Worm (Caenorhabditis elegans) whole organism, L1 larva: ENCODE measurements around the gene T04H1.12.
A peak's percentile ranks its signal among the peaks of the same experiment; 100 is the strongest.

Source experiments
- C04F5.9 ChIP-seq: sonication (generic microtip); optimal IDR thresholded peaks from 2 replicates; lab custom pipeline; 2016; ENCODE audit warnings: missing genetic modification characterization, missing compliant biosample characterization
- aha-1 ChIP-seq: fragments of 150-350 bp; optimal IDR thresholded peaks from 2 replicates; lab custom pipeline; 2014; ENCODE audit warnings: missing biosample characterization, missing genetic modification characterization
- alr-1 ChIP-seq: fragments of 200-800 bp; sonication (Bioruptor generic); optimal IDR thresholded peaks from 2 replicates; lab custom pipeline; 2018; ENCODE audit warnings: borderline replicate concordance, mild to moderate bottlenecking, missing genetic modification characterization, missing compliant biosample characterization
- aly-2 ChIP-seq: fragments of 150-350 bp; optimal IDR thresholded peaks from 2 replicates; lab custom pipeline; 2014; ENCODE audit warnings: missing biosample characterization, missing genetic modification characterization
- ama-1 ChIP-seq: fragments of 150-350 bp; optimal IDR thresholded peaks from 2 replicates; lab custom pipeline; 2014
- blmp-1 ChIP-seq: fragments of 150-350 bp; optimal IDR thresholded peaks from 2 replicates; lab custom pipeline; 2014; ENCODE audit warnings: missing biosample characterization, missing genetic modification characterization
- ceh-63 ChIP-seq: fragments of 200-800 bp; sonication (Bioruptor generic); optimal IDR thresholded peaks from 2 replicates; lab custom pipeline; 2018; ENCODE audit warnings: mild to moderate bottlenecking, missing genetic modification characterization, missing compliant biosample characterization
- ceh-8 ChIP-seq: fragments of 200-800 bp; sonication (Bioruptor generic); optimal IDR thresholded peaks from 2 replicates; lab custom pipeline; 2018; ENCODE audit warnings: mild to moderate bottlenecking, missing genetic modification characterization, moderate library complexity, missing compliant biosample characterization
- ceh-88 ChIP-seq: fragments of 200-800 bp; sonication (Bioruptor generic); IDR thresholded peaks from 2 replicates; pipeline ENCODE4 v1.3.6; 2022; ENCODE audit warnings: missing genetic modification characterization, missing compliant biosample characterization
- ceh-90 ChIP-seq: sonication (generic microtip); optimal IDR thresholded peaks from 2 replicates; lab custom pipeline; 2016; ENCODE audit warnings: missing genetic modification characterization, missing compliant biosample characterization
- dpl-1 ChIP-seq, 3 experiments: fragments of 150-350 bp in 2 of 3; sonication (generic microtip) in 1 of 3; optimal IDR thresholded peaks; 2 replicates each; lab custom pipeline; 2014 to 2017; ENCODE audit warnings: missing biosample characterization in 3 of 3, missing genetic modification characterization in 3 of 3, missing genetic modification reagents in 3 of 3
- efl-1 ChIP-seq, 4 experiments: fragments of 150-350 bp; optimal IDR thresholded peaks in 3 of 4; peaks in 1 of 4; 1 replicate in 1 of 4; 2 replicates in 3 of 4; lab custom pipeline; 2014; ENCODE audit warnings: missing biosample characterization in 2 of 4, missing genetic modification characterization in 2 of 4, missing genetic modification reagents in 2 of 4
- efl-3 ChIP-seq: fragments of 200-800 bp; sonication (Bioruptor generic); optimal IDR thresholded peaks from 2 replicates; lab custom pipeline; 2018; ENCODE audit warnings: mild to moderate bottlenecking, missing genetic modification characterization, missing compliant biosample characterization
- egl-13 ChIP-seq: sonication (generic microtip); optimal IDR thresholded peaks from 2 replicates; lab custom pipeline; 2016; ENCODE audit warnings: missing genotype, missing genetic modification reagents, missing genetic modification characterization, missing compliant biosample characterization
- ets-5 ChIP-seq: fragments of 200-800 bp; sonication (Bioruptor generic); IDR thresholded peaks from 2 replicates; pipeline ENCODE4 v1.3.6; 2022; ENCODE audit warnings: missing genetic modification characterization, missing compliant biosample characterization
- fkh-10 ChIP-seq: sonication (generic microtip); optimal IDR thresholded peaks from 2 replicates; lab custom pipeline; 2017; ENCODE audit warnings: missing biosample characterization, missing genetic modification reagents, missing genetic modification characterization
- fkh-4 ChIP-seq: sonication (generic microtip); optimal IDR thresholded peaks from 2 replicates; lab custom pipeline; 2016; ENCODE audit warnings: missing compliant biosample characterization, missing genetic modification characterization, borderline replicate concordance
- fos-1 ChIP-seq: fragments of 150-350 bp; optimal IDR thresholded peaks from 2 replicates; lab custom pipeline; 2014; ENCODE audit warnings: missing biosample characterization, missing genetic modification characterization
- hlh-4 ChIP-seq: sonication (generic microtip); optimal IDR thresholded peaks from 2 replicates; lab custom pipeline; 2016; ENCODE audit warnings: mild to moderate bottlenecking, missing genetic modification characterization, missing compliant biosample characterization
- hpl-2 ChIP-seq: fragments of 150-350 bp; optimal IDR thresholded peaks from 2 replicates; lab custom pipeline; 2014; ENCODE audit warnings: missing biosample characterization, missing genetic modification reagents, missing genetic modification characterization
- irx-1 ChIP-seq: sonication (generic microtip); optimal IDR thresholded peaks from 2 replicates; lab custom pipeline; 2016; ENCODE audit warnings: missing genetic modification characterization, missing compliant biosample characterization
- jun-1 ChIP-seq: fragments of 150-350 bp; optimal IDR thresholded peaks from 2 replicates; lab custom pipeline; 2014; ENCODE audit warnings: missing biosample characterization, missing genetic modification reagents, missing genetic modification characterization
- lin-13 ChIP-seq: fragments of 150-350 bp; optimal IDR thresholded peaks from 2 replicates; lab custom pipeline; 2014; ENCODE audit warnings: missing biosample characterization, missing genetic modification reagents, missing genetic modification characterization
- lin-14 ChIP-seq: fragments of 200-800 bp; sonication (Bioruptor generic); optimal IDR thresholded peaks from 2 replicates; lab custom pipeline; 2018; ENCODE audit warnings: mild to moderate bottlenecking, missing genetic modification characterization, moderate library complexity, missing compliant biosample characterization
- lin-15B ChIP-seq: fragments of 150-350 bp; sonication (generic microtip); optimal IDR thresholded peaks from 3 replicates; lab custom pipeline; 2014; ENCODE audit warnings: missing biosample characterization, missing genetic modification characterization
- lin-35 ChIP-seq, 2 experiments: fragments of 150-350 bp; optimal IDR thresholded peaks; 2 replicates each; lab custom pipeline; 2014; ENCODE audit warnings: missing biosample characterization in 2 of 2, missing genetic modification characterization in 2 of 2, missing genetic modification reagents in 2 of 2
- lin-39 ChIP-seq: fragments of 150-350 bp; optimal IDR thresholded peaks from 2 replicates; lab custom pipeline; 2014; ENCODE audit warnings: missing biosample characterization, missing genetic modification reagents, missing genetic modification characterization
- mab-9 ChIP-seq: fragments of 200-800 bp; sonication (Bioruptor generic); IDR thresholded peaks from 2 replicates; pipeline ENCODE4 v1.3.6; 2022; ENCODE audit warnings: missing genetic modification reagents, missing genetic modification characterization, missing compliant biosample characterization
- mef-2 ChIP-seq: fragments of 150-350 bp; optimal IDR thresholded peaks from 2 replicates; lab custom pipeline; 2014; ENCODE audit warnings: missing biosample characterization, missing genetic modification characterization
- mep-1 ChIP-seq: fragments of 150-350 bp; optimal IDR thresholded peaks from 2 replicates; lab custom pipeline; 2014; ENCODE audit warnings: missing biosample characterization, missing genetic modification characterization
- nhr-11 ChIP-seq: fragments of 150-350 bp; optimal IDR thresholded peaks from 2 replicates; lab custom pipeline; 2014; ENCODE audit warnings: missing biosample characterization, missing genetic modification characterization
- nhr-20 ChIP-seq: sonication (generic microtip); optimal IDR thresholded peaks from 2 replicates; lab custom pipeline; 2016; ENCODE audit warnings: mild to moderate bottlenecking, missing genetic modification characterization, missing compliant biosample characterization
- nhr-237 ChIP-seq: fragments of 150-350 bp; optimal IDR thresholded peaks from 2 replicates; lab custom pipeline; 2014; ENCODE audit warnings: missing biosample characterization, missing genetic modification characterization
- nhr-47 ChIP-seq: sonication (generic microtip); optimal IDR thresholded peaks from 2 replicates; lab custom pipeline; 2016; ENCODE audit warnings: mild to moderate bottlenecking, missing genetic modification characterization, moderate library complexity, missing compliant biosample characterization
- nhr-71 ChIP-seq: sonication (generic microtip); optimal IDR thresholded peaks from 2 replicates; lab custom pipeline; 2016; ENCODE audit warnings: mild to moderate bottlenecking, missing genetic modification characterization, moderate library complexity, missing compliant biosample characterization
- nhr-76 ChIP-seq: sonication (generic microtip); optimal IDR thresholded peaks from 2 replicates; lab custom pipeline; 2017; ENCODE audit warnings: missing biosample characterization, missing genetic modification characterization
- nhr-84 ChIP-seq: sonication (generic microtip); optimal IDR thresholded peaks from 2 replicates; lab custom pipeline; 2017; ENCODE audit warnings: missing biosample characterization, missing genetic modification characterization
- nhr-85 ChIP-seq: sonication (generic microtip); peaks from one replicate; lab custom pipeline; 2016; ENCODE audit warnings: missing genetic modification characterization, inconsistent platforms, missing compliant biosample characterization
- pax-3 ChIP-seq: fragments of 200-800 bp; sonication (Bioruptor generic); optimal IDR thresholded peaks from 2 replicates; lab custom pipeline; 2018; ENCODE audit warnings: mild to moderate bottlenecking, missing genetic modification characterization, moderate library complexity, missing compliant biosample characterization
- skn-1 ChIP-seq: fragments of 150-350 bp; optimal IDR thresholded peaks from 2 replicates; lab custom pipeline; 2014; ENCODE audit warnings: missing biosample characterization, missing genetic modification characterization
- snpc-4 ChIP-seq: fragments of 150-350 bp; optimal IDR thresholded peaks from 2 replicates; lab custom pipeline; 2014; ENCODE audit warnings: missing biosample characterization, missing genetic modification characterization
- snu-23 ChIP-seq: sonication (generic microtip); optimal IDR thresholded peaks from 2 replicates; lab custom pipeline; 2016; ENCODE audit warnings: missing genetic modification characterization, missing compliant biosample characterization
- sox-4 ChIP-seq: sonication (generic microtip); optimal IDR thresholded peaks from 2 replicates; lab custom pipeline; 2016; ENCODE audit warnings: missing genetic modification characterization, missing compliant biosample characterization
- swsn-7 ChIP-seq: sonication (generic microtip); optimal IDR thresholded peaks from 2 replicates; lab custom pipeline; 2016; ENCODE audit warnings: missing genetic modification characterization, missing compliant biosample characterization
- tbx-2 ChIP-seq: sonication (generic microtip); optimal IDR thresholded peaks from 2 replicates; lab custom pipeline; 2016; ENCODE audit warnings: missing genetic modification characterization, missing compliant biosample characterization
- unc-130 ChIP-seq: fragments of 150-350 bp; optimal IDR thresholded peaks from 2 replicates; lab custom pipeline; 2017; ENCODE audit warnings: missing biosample characterization, missing genetic modification characterization, inconsistent platforms
- unc-30 ChIP-seq: sonication (generic microtip); optimal IDR thresholded peaks from 2 replicates; lab custom pipeline; 2017; ENCODE audit warnings: missing biosample characterization, missing genetic modification characterization
- unc-98 ChIP-seq: fragments of 200-800 bp; sonication (Bioruptor generic); IDR thresholded peaks from 2 replicates; pipeline ENCODE4 v1.3.6; 2022; ENCODE audit warnings: missing genetic modification characterization, missing compliant biosample characterization
- vab-15 ChIP-seq: sonication (generic microtip); optimal IDR thresholded peaks from 2 replicates; lab custom pipeline; 2017; ENCODE audit warnings: missing genotype, mild to moderate bottlenecking, missing genetic modification characterization, missing compliant biosample characterization
- xbp-1 ChIP-seq: sonication (generic microtip); optimal IDR thresholded peaks from 2 replicates; lab custom pipeline; 2016; ENCODE audit warnings: missing genetic modification characterization, missing compliant biosample characterization
- zag-1 ChIP-seq: fragments of 150-350 bp; optimal IDR thresholded peaks from 2 replicates; lab custom pipeline; 2014; ENCODE audit warnings: missing biosample characterization, missing genetic modification characterization
- zip-4 ChIP-seq: fragments of 200-800 bp; sonication (Bioruptor generic); optimal IDR thresholded peaks from 2 replicates; lab custom pipeline; 2018; ENCODE audit warnings: mild to moderate bottlenecking, missing genetic modification characterization, moderate library complexity, missing compliant biosample characterization
- ztf-11 ChIP-seq, 2 experiments: sonication (generic microtip); optimal IDR thresholded peaks; 2 replicates each; lab custom pipeline; 2016 to 2017; ENCODE audit warnings: missing genetic modification characterization in 2 of 2, missing biosample characterization in 1 of 2, missing compliant biosample characterization in 1 of 2
- ztf-4 ChIP-seq: fragments of 150-350 bp; optimal IDR thresholded peaks from 2 replicates; lab custom pipeline; 2014; ENCODE audit warnings: missing biosample characterization, missing genetic modification characterization

T04H1.12 gene

ce11 chrV:12300166-12300565, 44.7 kb downstream of the T04H1.12 start (continued):
- TF ChIP-seq egl-13 (tag; lab: Kevin White, UChicago) (no peak), dpl-1 (GFP tag; optimal IDR thresholded peaks at IDR 0.05; lab: Kevin White, UChicago) (peak; percentile 10 to 57 (median 16)), mef-2 (tag; lab: Kevin White, UChicago) (no peak), ceh-90 (tag; lab: Kevin White, UChicago) (no peak), efl-1 (optimal IDR thresholded peaks at IDR 0.05; lab: Kevin White, UChicago) (peak; percentile 58 to 72), efl-1 (GFP tag; optimal IDR thresholded peaks at IDR 0.05 in 1 of 2; lab: Kevin White, UChicago) (peak; percentile 3 to 91), hlh-4 (tag; lab: Kevin White, UChicago) (no peak), ama-1 (lab: Kevin White, UChicago) (peak; percentile 35), hpl-2 (GFP tag; lab: Kevin White, UChicago) (no peak), snpc-4 (tag; lab: Kevin White, UChicago) (no peak), fkh-10 (GFP tag; lab: Kevin White, UChicago) (no peak), sox-4 (tag; lab: Kevin White, UChicago) (no peak), alr-1 (tag; lab: Kevin White, UChicago) (no peak), zag-1 (no peak), lin-14 (GFP tag; lab: Kevin White, UChicago) (peak; percentile 84), aly-2 (tag; lab: Kevin White, UChicago) (no peak), ceh-8 (no peak), ets-5 (no peak), efl-3 (GFP tag; lab: Kevin White, UChicago) (no peak), lin-35 (GFP tag; optimal IDR thresholded peaks at IDR 0.05; lab: Kevin White, UChicago) (peak; percentile 16 to 85), lin-39 (tag; lab: Kevin White, UChicago) (no peak), fos-1 (tag; lab: Kevin White, UChicago) (peak; percentile 62), ceh-63 (GFP tag; lab: Kevin White, UChicago) (no peak), lin-15B (tag; lab: Kevin White, UChicago) (no peak), skn-1 (tag; lab: Kevin White, UChicago) (peak; percentile 60), snu-23 (GFP tag; lab: Kevin White, UChicago) (peak; percentile 76), ztf-4 (tag; lab: Kevin White, UChicago) (no peak), irx-1 (tag; lab: Kevin White, UChicago) (peak; percentile 49), pax-3 (no peak), nhr-47 (tag; lab: Kevin White, UChicago) (peak; percentile 35), xbp-1 (tag; lab: Kevin White, UChicago) (peak; percentile 18), nhr-71 (peak; percentile 81), unc-98 (GFP tag; lab: Robert Waterston, UW) (no peak), nhr-76 (tag; lab: Kevin White, UChicago) (no peak), ceh-88 (GFP tag; lab: Robert Waterston, UW) (no peak), zip-4 (GFP tag; lab: Kevin White, UChicago) (no peak), nhr-85 (tag; lab: Kevin White, UChicago) (peak; percentile 96), swsn-7 (tag; lab: Kevin White, UChicago) (peak; percentile 37), fkh-4 (no peak), nhr-11 (tag; lab: Kevin White, UChicago) (no peak), ztf-11 (tag; optimal IDR thresholded peaks at IDR 0.05; lab: Kevin White, UChicago) (no peak), nhr-84 (no peak), aha-1 (tag; lab: Kevin White, UChicago) (no peak), vab-15 (no peak), lin-13 (peak; percentile 50), nhr-237 (tag; lab: Kevin White, UChicago) (no peak), unc-30 (tag; lab: Kevin White, UChicago) (no peak), blmp-1 (tag; lab: Kevin White, UChicago) (peak; percentile 97), mab-9 (GFP tag; lab: Robert Waterston, UW) (no peak), tbx-2 (tag; lab: Kevin White, UChicago) (peak; percentile 49), C04F5.9 (tag; lab: Kevin White, UChicago) (no peak), jun-1 (tag; lab: Kevin White, UChicago) (peak; percentile 77), mep-1 (tag; lab: Kevin White, UChicago) (peak; percentile 73), unc-130 (tag; lab: Kevin White, UChicago) (peak; percentile 50), nhr-20 (tag; lab: Kevin White, UChicago) (peak; percentile 81)
